Fruit fly (Drosophila melanogaster) S2 (cell line): ENCODE data around the gene Herc4.

ENCODE experiments used
- CG8478 ChIP-seq: fragments of >200 bp; optimal IDR thresholded peaks from 2 replicates; lab custom pipeline; 2018
- CTCF ChIP-seq, 2 experiments: fragments of >200 bp; optimal IDR thresholded peaks; 2 replicates each; lab custom pipeline; 2018

DNA sequence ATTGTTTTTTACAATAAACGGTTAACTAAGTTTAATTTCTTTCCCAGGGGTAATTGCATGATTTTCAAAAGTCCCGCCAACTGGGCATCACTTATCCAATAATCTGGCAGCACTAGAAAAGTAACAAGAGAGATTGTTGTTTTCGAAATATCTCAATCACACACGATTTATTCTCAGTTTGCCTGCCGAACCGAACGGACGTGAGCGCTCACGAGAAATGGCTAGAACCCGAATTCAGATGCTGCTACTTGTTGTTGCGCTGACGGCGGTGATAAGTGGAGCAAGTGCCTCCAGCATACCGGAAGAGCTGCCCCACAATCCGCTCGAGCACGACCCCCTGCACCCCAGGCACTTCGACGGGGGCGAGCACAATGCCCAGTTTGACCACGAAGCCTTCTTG, 15.0 kb upstream of the Herc4 start, which contains the start of gene scf:
- no peak for TF ChIP-seq CG8478 (lab: Kevin White, UChicago)
- no peak for TF ChIP-seq CTCF (optimal IDR thresholded peaks at IDR 0.05; lab: Kevin White, UChicago)
